Fruit fly (Drosophila melanogaster): ENCODE results near the gene Hsp23.

Hsp23 gene

dm6 chr3L:9360217-9360692, 21.4 kb upstream of the Hsp23 start, which contains the start of gene Pdxk (continued):
- TF ChIP-seq chm (GFP tag; IDR thresholded peaks at IDR 0.05) (0 out of 2 replicates have a peak, but pooled peaks have one; percentile 11), CG12219 (GFP tag; optimal IDR thresholded peaks at IDR 0.05) (no peak), Nf-YC (tag; optimal IDR thresholded peaks at IDR 0.05) (peak; percentile 45), wek (GFP tag; optimal IDR thresholded peaks at IDR 0.05) (peak; percentile 59), Camta (GFP tag; optimal IDR thresholded peaks at IDR 0.05) (no peak), ERR (GFP tag; optimal IDR thresholded peaks at IDR 0.05) (peak; percentile 19), Elba2 (GFP tag; optimal IDR thresholded peaks at IDR 0.05) (no peak), CG11723 (GFP tag; optimal IDR thresholded peaks at IDR 0.05) (no peak), bowl (GFP tag; IDR thresholded peaks at IDR 0.05) (no peak), nerfin-2 (GFP tag; IDR thresholded peaks at IDR 0.05; ENCODE audit: partially characterized antibody) (no peak), seq (GFP tag; IDR thresholded peaks at IDR 0.05) (no peak), usp (GFP tag; optimal IDR thresholded peaks at IDR 0.05) (no peak), PHDP (tag; optimal IDR thresholded peaks at IDR 0.05) (peak; percentile 16), Drgx (GFP tag; IDR thresholded peaks at IDR 0.05) (no peak), HmgZ (tag; optimal IDR thresholded peaks at IDR 0.05) (peak; percentile 53), CG31365 (tag; optimal IDR thresholded peaks at IDR 0.05) (no peak), ind (GFP tag; optimal IDR thresholded peaks at IDR 0.05) (no peak), gro (GFP tag; optimal IDR thresholded peaks at IDR 0.05) (peak; percentile 0), zf30C (GFP tag; optimal IDR thresholded peaks at IDR 0.05) (no peak), CG31441 (GFP tag; IDR thresholded peaks at IDR 0.05) (0 out of 2 replicates have a peak, but pooled peaks have one; percentile 21), CG9437 (GFP tag; optimal IDR thresholded peaks at IDR 0.05) (peak; percentile 47), Side (GFP tag; optimal IDR thresholded peaks at IDR 0.05) (no peak), CG15601 (tag; optimal IDR thresholded peaks at IDR 0.05) (no peak), kay (GFP tag; optimal IDR thresholded peaks at IDR 0.05) (peak; percentile 34), CG3838 (GFP tag; optimal IDR thresholded peaks at IDR 0.05) (no peak), CG15696 (tag; optimal IDR thresholded peaks at IDR 0.05) (no peak), croc (GFP tag; conservative IDR thresholded peaks at IDR 0.05) (no peak), ham (GFP tag; IDR thresholded peaks at IDR 0.05) (no peak), Hmx (GFP tag; optimal IDR thresholded peaks at IDR 0.05) (no peak), CG6654 (GFP tag; optimal IDR thresholded peaks at IDR 0.05) (no peak), CG2199 (GFP tag; IDR thresholded peaks at IDR 0.05) (no peak), gsb-n (tag; optimal IDR thresholded peaks at IDR 0.05) (no peak), gfzf (GFP tag; optimal IDR thresholded peaks at IDR 0.05) (peak; percentile 63), CG8281 (tag; optimal IDR thresholded peaks at IDR 0.05) (no peak), run (tag; optimal IDR thresholded peaks at IDR 0.05) (no peak), CG8478 (optimal IDR thresholded peaks at IDR 0.05) (no peak), CG16863 (GFP tag; optimal IDR thresholded peaks at IDR 0.05) (no peak), Myb (GFP tag; optimal IDR thresholded peaks at IDR 0.05) (peak; percentile 15), CG6813 (GFP tag; optimal IDR thresholded peaks at IDR 0.05) (no peak), CTCF (GFP tag; optimal IDR thresholded peaks at IDR 0.05) (no peak), ato (GFP tag; IDR thresholded peaks at IDR 0.05; ENCODE audit: partially characterized antibody) (no peak), zen2 (GFP tag; IDR thresholded peaks at IDR 0.05; ENCODE audit: partially characterized antibody) (no peak), gcm2 (GFP tag; optimal IDR thresholded peaks at IDR 0.05) (no peak), HmgD (GFP tag; optimal IDR thresholded peaks at IDR 0.05) (no peak), zfh1 (GFP tag; IDR thresholded peaks at IDR 0.05) (no peak), CG10321 (GFP tag; IDR thresholded peaks at IDR 0.05) (no peak), CG10654 (GFP tag; optimal IDR thresholded peaks at IDR 0.05) (no peak), ro (GFP tag; IDR thresholded peaks at IDR 0.05) (no peak), CG9932 (GFP tag; IDR thresholded peaks at IDR 0.05) (no peak), ken (GFP tag; IDR thresholded peaks at IDR 0.05) (no peak), CG33213 (GFP tag; optimal IDR thresholded peaks at IDR 0.05) (no peak), D19B (GFP tag; optimal IDR thresholded peaks at IDR 0.05) (no peak), GATAe (GFP tag; conservative IDR thresholded peaks at IDR 0.05) (peak; percentile 89)

All from whole organism, embryonic.